Fruit fly (Drosophila melanogaster) ovary, adult (tissue): ENCODE results near the gene CG9014.

Source experiments
- CG17801 ChIP-seq: fragments of 200-800 bp; optimal IDR thresholded peaks from 2 replicates; lab custom pipeline; 2019; ENCODE audit warnings: missing biosample characterization, mild to moderate bottlenecking, missing genetic modification characterization, moderate library complexity; ENCODE audit not compliant: partially characterized antibody

CG9014 gene

DNA sequence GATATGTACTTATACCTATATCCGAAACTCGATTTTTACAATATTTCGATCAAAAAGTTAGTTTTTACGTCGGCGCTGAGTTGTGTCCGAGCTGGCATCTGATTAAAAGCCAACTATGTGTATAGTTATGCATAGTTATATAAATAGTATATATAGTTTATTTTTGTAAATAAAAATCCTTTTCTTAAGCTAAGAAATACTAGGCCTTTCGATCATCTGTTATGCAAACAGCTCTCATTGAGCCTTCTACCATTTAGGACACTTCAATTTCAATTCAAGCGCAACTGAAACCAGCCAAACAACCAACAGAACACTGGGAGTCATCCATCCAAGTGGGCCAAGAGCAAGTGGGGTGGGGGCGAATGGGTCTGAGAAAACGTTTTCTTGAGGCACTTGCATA, at the start of gene CG9014:
TSS of gene CG9014 (minus strand) at position 101 of the 400 bp plus-strand sequence.
- no peak for TF ChIP-seq CG17801

dm6 chr2L:13770884-13771283, 47.4 kb upstream of the CG9014 start:
- no peak for TF ChIP-seq CG17801

DNA sequence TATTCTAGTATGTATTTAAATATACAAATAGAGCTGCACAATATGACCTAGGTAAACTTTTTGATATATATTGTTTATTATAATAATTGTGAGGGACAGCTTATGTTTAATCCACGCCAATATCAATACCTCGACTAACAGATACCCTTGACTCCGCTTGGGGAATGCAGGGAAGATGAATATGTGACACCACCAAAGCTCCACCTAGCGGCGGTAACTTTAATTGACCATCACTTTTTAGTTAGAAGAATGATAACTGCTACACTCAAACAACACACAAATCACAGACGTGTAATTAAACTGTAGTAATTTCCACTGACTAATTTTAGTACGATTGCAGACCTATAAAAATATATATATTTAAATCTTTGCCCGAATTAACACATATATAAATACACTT, 39.7 kb upstream of the CG9014 start:
- no peak for TF ChIP-seq CG17801

DNA sequence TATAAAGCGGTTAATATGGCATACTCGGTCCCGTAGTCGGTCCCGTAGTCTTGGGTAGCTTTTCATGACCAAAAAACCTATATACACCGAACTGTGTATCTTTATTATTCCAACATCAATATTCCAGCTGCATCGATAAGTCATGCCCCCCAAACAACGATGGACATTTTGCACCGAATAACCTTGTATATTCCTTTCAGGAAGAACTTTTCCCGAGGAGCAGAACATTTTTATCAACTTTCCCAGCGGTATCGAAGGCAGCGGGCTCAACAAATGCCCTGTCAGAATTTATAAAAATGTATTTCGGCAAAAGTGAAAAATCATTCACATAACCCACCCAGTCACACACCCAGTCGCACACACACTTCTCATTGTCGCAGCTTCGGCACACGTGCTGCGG, 23.2 kb upstream of the CG9014 start, which contains the start of gene TM9SF4:
TSS of gene TM9SF4 (plus strand) at position 301 of the 400 bp plus-strand sequence.
- no peak for TF ChIP-seq CG17801

dm6 chr2L:13735838-13736237, 12.4 kb upstream of the CG9014 start, which contains the start of gene nur:
Gene nur, plus strand, starts transcription at chr2L:13736138.
- no peak for TF ChIP-seq CG17801

dm6 chr2L:13732287-13732686, 8.8 kb upstream of the CG9014 start:
- no peak for TF ChIP-seq CG17801

- no peak for TF ChIP-seq CG17801
Measured at dm6 chr2L:13717121-13717520, 6.3 kb downstream of the CG9014 start, which contains the start of gene DIP-kappa. Gene DIP-kappa, minus strand, starts transcription at chr2L:13717320.

dm6 chr2L:13707915-13708314, 15.5 kb downstream of the CG9014 start, which contains the start of gene Gpo3:
Gene Gpo3, plus strand, starts transcription at chr2L:13708215.
- TF ChIP-seq CG17801 = no peak

- no peak for TF ChIP-seq CG17801
Measured at dm6 chr2L:13699057-13699456, 24.4 kb downstream of the CG9014 start.
